Worm (Caenorhabditis elegans) whole organism, L4 larva: ENCODE data around the gene clh-3.

Source experiments
- F10B5.3 ChIP-seq: sonication (generic microtip); optimal IDR thresholded peaks from 2 replicates; lab custom pipeline; 2016; ENCODE audit warnings: mild to moderate bottlenecking, missing genetic modification characterization, missing compliant biosample characterization
- F26F4.8 ChIP-seq: fragments of 200-800 bp; sonication (Bioruptor generic); conservative IDR thresholded peaks from 2 replicates; pipeline ENCODE4 v1.3.6; 2022; ENCODE audit warnings: missing genetic modification characterization, missing compliant biosample characterization
- F44E2.7 ChIP-seq: fragments of 200-800 bp; sonication (Bioruptor generic); IDR thresholded peaks from 2 replicates; pipeline ENCODE4 v2.1.2; 2022; ENCODE audit warnings: missing genetic modification characterization, missing compliant biosample characterization
- R02D3.7 ChIP-seq: fragments of 150-350 bp; sonication (generic microtip); optimal IDR thresholded peaks from 3 replicates; lab custom pipeline; 2014; ENCODE audit warnings: missing biosample characterization, missing genetic modification characterization
- Y48G9A.11 ChIP-seq: fragments of 200-800 bp; sonication (Bioruptor generic); IDR thresholded peaks from 2 replicates; pipeline ENCODE4 v1.3.6; 2022; ENCODE audit warnings: missing genetic modification reagents, missing genetic modification characterization, missing compliant biosample characterization
- Y5F2A.4 ChIP-seq: fragments of 200-800 bp; sonication (Bioruptor generic); optimal IDR thresholded peaks from 2 replicates; lab custom pipeline; 2018; ENCODE audit warnings: mild to moderate bottlenecking, missing genetic modification characterization, missing compliant biosample characterization
- ZK546.5 ChIP-seq, 2 experiments: sonication (generic microtip); optimal IDR thresholded peaks; 2 replicates each; lab custom pipeline; 2017; ENCODE audit warnings: missing biosample characterization in 2 of 2, missing genetic modification characterization in 2 of 2
- ama-1 ChIP-seq: fragments of 150-350 bp; optimal IDR thresholded peaks from 2 replicates; lab custom pipeline; 2014; ENCODE audit warnings: inconsistent platforms, mixed read lengths
- attf-4 ChIP-seq: sonication (generic microtip); optimal IDR thresholded peaks from 3 replicates; lab custom pipeline; 2017; ENCODE audit warnings: missing biosample characterization, missing genetic modification characterization
- ceh-20 ChIP-seq: fragments of 200-800 bp; sonication (Bioruptor generic); IDR thresholded peaks from 2 replicates; pipeline ENCODE4 v1.3.6; 2022; ENCODE audit warnings: missing genetic modification reagents, missing genetic modification characterization, missing compliant biosample characterization
- ceh-32 ChIP-seq: sonication (generic microtip); optimal IDR thresholded peaks from 2 replicates; lab custom pipeline; 2016; ENCODE audit warnings: mild to moderate bottlenecking, missing genetic modification characterization, missing compliant biosample characterization; ENCODE audit not compliant: poor library complexity
- ces-1 ChIP-seq: fragments of 150-350 bp; sonication (generic microtip); optimal IDR thresholded peaks from 4 replicates; lab custom pipeline; 2014; ENCODE audit warnings: missing biosample characterization, missing genetic modification reagents, missing genetic modification characterization
- daf-12 ChIP-seq: fragments of 150-350 bp; optimal IDR thresholded peaks from 2 replicates; lab custom pipeline; 2014; ENCODE audit warnings: missing biosample characterization, missing genetic modification reagents, missing genetic modification characterization
- daf-16 ChIP-seq, 3 experiments: sonication (generic microtip); optimal IDR thresholded peaks; 2 replicates each; lab custom pipeline; 2016 to 2017; ENCODE audit warnings: missing genetic modification characterization in 3 of 3, missing genetic modification reagents in 3 of 3, mild to moderate bottlenecking in 2 of 3, missing compliant biosample characterization in 2 of 3, missing biosample characterization in 1 of 3, moderate library complexity in 1 of 3
- daf-19 ChIP-seq: fragments of 200-800 bp; sonication (Bioruptor generic); conservative IDR thresholded peaks from 2 replicates; pipeline ENCODE4 v1.3.6; 2022; ENCODE audit warnings: missing genetic modification characterization, missing compliant biosample characterization
- dmd-6 ChIP-seq: fragments of 200-800 bp; sonication (Bioruptor generic); IDR thresholded peaks from 2 replicates; pipeline ENCODE4 v1.3.6; 2022; ENCODE audit warnings: missing genetic modification reagents, missing genetic modification characterization, missing compliant biosample characterization
- dpl-1 ChIP-seq: fragments of 150-350 bp; optimal IDR thresholded peaks from 2 replicates; lab custom pipeline; 2014; ENCODE audit warnings: missing biosample characterization, missing genetic modification reagents, missing genetic modification characterization
- duxl-1 ChIP-seq: sonication (generic microtip); optimal IDR thresholded peaks from 2 replicates; lab custom pipeline; 2016; ENCODE audit warnings: mild to moderate bottlenecking, missing genetic modification characterization, moderate library complexity, missing compliant biosample characterization; ENCODE audit not compliant: poor library complexity
- dve-1 ChIP-seq: sonication (generic microtip); optimal IDR thresholded peaks from 2 replicates; lab custom pipeline; 2017; ENCODE audit warnings: antibody characterized with exemption, mild to moderate bottlenecking, missing genetic modification characterization, missing compliant biosample characterization; ENCODE audit not compliant: insufficient read depth
- fos-1 ChIP-seq: fragments of 150-350 bp; optimal IDR thresholded peaks from 2 replicates; lab custom pipeline; 2014; ENCODE audit warnings: missing biosample characterization, missing genetic modification characterization
- hlh-11 ChIP-seq: fragments of 200-800 bp; sonication (Bioruptor generic); optimal IDR thresholded peaks from 2 replicates; lab custom pipeline; 2018; ENCODE audit warnings: mild to moderate bottlenecking, missing genetic modification characterization, missing compliant biosample characterization
- hlh-30 ChIP-seq: sonication (generic microtip); optimal IDR thresholded peaks from 2 replicates; lab custom pipeline; 2017; ENCODE audit warnings: antibody characterized with exemption, mild to moderate bottlenecking, missing genetic modification characterization, missing compliant biosample characterization; ENCODE audit not compliant: insufficient read depth
- hmg-1.1 ChIP-seq: fragments of 200-800 bp; sonication (Bioruptor generic); IDR thresholded peaks from 2 replicates; pipeline ENCODE4 v1.3.6; 2022; ENCODE audit warnings: missing genetic modification reagents, missing genetic modification characterization, missing compliant biosample characterization
- lin-1 ChIP-seq: fragments of 200-800 bp; sonication (Bioruptor generic); IDR thresholded peaks from 2 replicates; pipeline ENCODE4 v1.3.6; 2022; ENCODE audit warnings: missing genetic modification reagents, missing genetic modification characterization, missing compliant biosample characterization
- lin-15B ChIP-seq: fragments of 150-350 bp; sonication (generic microtip); optimal IDR thresholded peaks from 3 replicates; lab custom pipeline; 2014; ENCODE audit warnings: missing biosample characterization, missing genetic modification characterization
- lin-39 ChIP-seq: fragments of 150-350 bp; optimal IDR thresholded peaks from 2 replicates; lab custom pipeline; 2014; ENCODE audit warnings: missing biosample characterization, missing genetic modification reagents, missing genetic modification characterization
- lir-3 ChIP-seq: sonication (generic microtip); optimal IDR thresholded peaks from 2 replicates; lab custom pipeline; 2016; ENCODE audit warnings: mild to moderate bottlenecking, missing genetic modification characterization, missing compliant biosample characterization
- madf-5 ChIP-seq, 2 experiments: fragments of 200-800 bp; sonication (Bioruptor generic); IDR thresholded peaks; 2 replicates each; pipeline ENCODE4 v1.3.6; 2022; ENCODE audit warnings: missing compliant biosample characterization in 2 of 2, missing genetic modification characterization in 2 of 2
- madf-9 ChIP-seq: fragments of 200-800 bp; sonication (Bioruptor generic); conservative IDR thresholded peaks from 2 replicates; pipeline ENCODE4 v1.3.6; 2022; ENCODE audit warnings: missing genetic modification reagents, missing genetic modification characterization, missing compliant biosample characterization
- mdt-29 ChIP-seq: fragments of 200-800 bp; sonication (Bioruptor generic); IDR thresholded peaks from 2 replicates; pipeline ENCODE4 v1.3.6; 2022; ENCODE audit warnings: missing genetic modification reagents, missing genetic modification characterization, missing compliant biosample characterization
- mep-1 ChIP-seq: fragments of 150-350 bp; sonication (generic microtip); optimal IDR thresholded peaks from 3 replicates; lab custom pipeline; 2014; ENCODE audit warnings: missing biosample characterization, missing genetic modification characterization
- mes-2 ChIP-seq: sonication (generic microtip); optimal IDR thresholded peaks from 2 replicates; lab custom pipeline; 2016; ENCODE audit warnings: missing genotype, mild to moderate bottlenecking, missing genetic modification characterization, missing compliant biosample characterization; ENCODE audit not compliant: poor library complexity, severe bottlenecking
- mxl-3 ChIP-seq: fragments of 200-800 bp; sonication (Bioruptor generic); optimal IDR thresholded peaks from 2 replicates; lab custom pipeline; 2018; ENCODE audit warnings: mild to moderate bottlenecking, missing genetic modification characterization, missing compliant biosample characterization
- nhr-28 ChIP-seq: fragments of 150-350 bp; optimal IDR thresholded peaks from 2 replicates; lab custom pipeline; 2014; ENCODE audit warnings: missing biosample characterization, missing genetic modification characterization
- nhr-42 ChIP-seq: fragments of 200-800 bp; sonication (Bioruptor generic); IDR thresholded peaks from 2 replicates; pipeline ENCODE4 v1.3.6; 2022; ENCODE audit warnings: missing genetic modification characterization, missing compliant biosample characterization
- nhr-48 ChIP-seq: sonication (generic microtip); optimal IDR thresholded peaks from 2 replicates; lab custom pipeline; 2016; ENCODE audit warnings: mild to moderate bottlenecking, missing genetic modification characterization, missing compliant biosample characterization
- nhr-6 ChIP-seq: fragments of 150-350 bp; optimal IDR thresholded peaks from 2 replicates; lab custom pipeline; 2014; ENCODE audit warnings: missing biosample characterization, missing genetic modification characterization
- nhr-76 ChIP-seq: fragments of 150-350 bp; optimal IDR thresholded peaks from 2 replicates; lab custom pipeline; 2014; ENCODE audit warnings: missing biosample characterization, missing genetic modification characterization
- php-3 ChIP-seq: fragments of 200-800 bp; sonication (Bioruptor generic); IDR thresholded peaks from 2 replicates; pipeline ENCODE4 v1.3.6; 2022; ENCODE audit warnings: missing genetic modification reagents, missing genetic modification characterization, missing compliant biosample characterization
- rbr-2 ChIP-seq: sonication (generic microtip); optimal IDR thresholded peaks from 2 replicates; lab custom pipeline; 2016; ENCODE audit warnings: missing genotype, missing genetic modification characterization, missing compliant biosample characterization
- sdz-12 ChIP-seq: fragments of 200-800 bp; sonication (Bioruptor generic); optimal IDR thresholded peaks from 2 replicates; lab custom pipeline; 2018; ENCODE audit warnings: mild to moderate bottlenecking, missing genetic modification characterization, missing compliant biosample characterization
- skn-1 ChIP-seq: fragments of 150-350 bp; optimal IDR thresholded peaks from 2 replicates; lab custom pipeline; 2014; ENCODE audit warnings: missing biosample characterization, missing genetic modification characterization
- spr-3 ChIP-seq: fragments of 200-800 bp; sonication (Bioruptor generic); optimal IDR thresholded peaks from 2 replicates; lab custom pipeline; 2018; ENCODE audit warnings: mild to moderate bottlenecking, missing genetic modification characterization, missing compliant biosample characterization
- tag-97 ChIP-seq: fragments of 200-800 bp; sonication (Bioruptor generic); IDR thresholded peaks from 2 replicates; pipeline ENCODE4 v1.3.6; 2022; ENCODE audit warnings: missing genetic modification characterization, missing compliant biosample characterization
- tra-1 ChIP-seq: fragments of 200-800 bp; sonication (Bioruptor generic); IDR thresholded peaks from 2 replicates; pipeline ENCODE4 v1.3.6; 2022; ENCODE audit warnings: missing genetic modification reagents, missing genetic modification characterization, missing compliant biosample characterization
- unc-130 ChIP-seq: sonication (generic microtip); optimal IDR thresholded peaks from 2 replicates; lab custom pipeline; 2016; ENCODE audit warnings: missing genetic modification reagents, missing genetic modification characterization, missing compliant biosample characterization
- unc-39 ChIP-seq: sonication (generic microtip); optimal IDR thresholded peaks from 2 replicates; lab custom pipeline; 2017; ENCODE audit warnings: missing biosample characterization, missing genetic modification characterization
- zfp-3 ChIP-seq: fragments of 200-800 bp; sonication (Bioruptor generic); conservative IDR thresholded peaks from 2 replicates; pipeline ENCODE4 v1.3.6; 2022; ENCODE audit warnings: missing genetic modification reagents, missing genetic modification characterization, missing compliant biosample characterization
- zip-2 ChIP-seq: fragments of 150-350 bp; optimal IDR thresholded peaks from 2 replicates; lab custom pipeline; 2014; ENCODE audit warnings: missing biosample characterization, missing genetic modification characterization

The clh-3 gene

ce11 chrII:7183493-7184272 is 42.0 kb downstream of the clh-3 start, which contains the start of gene pdl-1 (continued):
- TF ChIP-seq nhr-48, result peak; percentile 76
- peak; percentile 73 for TF ChIP-seq zip-2 (tag; lab: Kevin White, UChicago)
- no peak for TF ChIP-seq R02D3.7 (tag; lab: Kevin White, UChicago)
- peak; percentile 79 for TF ChIP-seq Y48G9A.11 (GFP tag; lab: Robert Waterston, UW)
- no peak for TF ChIP-seq unc-39
- TF ChIP-seq lin-15B (tag; lab: Kevin White, UChicago), result no peak
- TF ChIP-seq php-3 (GFP tag; lab: Robert Waterston, UW), result peak; percentile 80
- TF ChIP-seq tag-97 (GFP tag; lab: Robert Waterston, UW), result no peak
- TF ChIP-seq lin-39 (tag; lab: Kevin White, UChicago), result no peak
- no peak for TF ChIP-seq ces-1 (GFP tag; lab: Kevin White, UChicago)
- peak; percentile 51 for TF ChIP-seq ceh-32 (tag; lab: Kevin White, UChicago)
- peak; percentile 63; the same call in 1 of the 2 replicates for TF ChIP-seq zfp-3 (GFP tag; lab: Robert Waterston, UW)
- TF ChIP-seq ZK546.5 (tag; optimal IDR thresholded peaks at IDR 0.05; lab: Kevin White, UChicago), result no peak
- TF ChIP-seq duxl-1 (tag; lab: Kevin White, UChicago), result peak; percentile 83
- peak; percentile 70 to 93 for TF ChIP-seq daf-16 (GFP tag; optimal IDR thresholded peaks at IDR 0.05; lab: Kevin White, UChicago)
- peak; percentile 81 for TF ChIP-seq daf-16 (tag; optimal IDR thresholded peaks at IDR 0.05; lab: Kevin White, UChicago)
- TF ChIP-seq ceh-20 (GFP tag; lab: Robert Waterston, UW), result peak; percentile 74; the same call in 1 of the 2 replicates
- no peak for TF ChIP-seq nhr-76 (tag; lab: Kevin White, UChicago)
- TF ChIP-seq hlh-11 (tag; lab: Kevin White, UChicago), result peak; percentile 60
- TF ChIP-seq dpl-1 (GFP tag; lab: Kevin White, UChicago), result peak; percentile 40
- peak; percentile 69; the same call in 1 of the 2 replicates for TF ChIP-seq nhr-42
- peak; percentile 85 for TF ChIP-seq mdt-29 (GFP tag; lab: Robert Waterston, UW)
- no peak for TF ChIP-seq skn-1 (tag; lab: Kevin White, UChicago)
- peak; percentile 84 for TF ChIP-seq rbr-2 (tag; lab: Kevin White, UChicago)
- peak; percentile 69 for TF ChIP-seq F10B5.3 (tag; lab: Kevin White, UChicago)
- TF ChIP-seq madf-9 (GFP tag; lab: Robert Waterston, UW), result peak; percentile 76
- peak; percentile 96 for TF ChIP-seq daf-19 (GFP tag; lab: Robert Waterston, UW)
- TF ChIP-seq daf-12 (tag; lab: Kevin White, UChicago), result no peak
- TF ChIP-seq Y5F2A.4 (GFP tag; lab: Kevin White, UChicago), result peak; percentile 94
- peak; percentile 94 for TF ChIP-seq F26F4.8 (GFP tag; lab: Robert Waterston, UW)
- peak; percentile 53 for TF ChIP-seq mxl-3 (GFP tag; lab: Kevin White, UChicago)
- peak; percentile 73 for TF ChIP-seq dmd-6 (GFP tag; lab: Robert Waterston, UW)
- peak; percentile 80 for TF ChIP-seq mep-1 (tag; lab: Kevin White, UChicago)
- peak; percentile 77 for TF ChIP-seq spr-3 (GFP tag; lab: Kevin White, UChicago)
- TF ChIP-seq fos-1, result no peak
- TF ChIP-seq tra-1 (GFP tag; lab: Robert Waterston, UW), result peak; percentile 82
- TF ChIP-seq mes-2, result peak; percentile 86
- peak; percentile 95 for TF ChIP-seq hmg-1.1 (GFP tag; lab: Robert Waterston, UW)
- TF ChIP-seq dve-1 (tag; lab: Kevin White, UChicago), result peak; percentile 61
- peak; percentile 94 for TF ChIP-seq lin-1 (GFP tag; lab: Robert Waterston, UW)
- peak; percentile 28 for TF ChIP-seq attf-4 (tag; lab: Kevin White, UChicago)
- peak; percentile 58 for TF ChIP-seq hlh-30 (tag; lab: Kevin White, UChicago)
- TF ChIP-seq F44E2.7 (GFP tag; lab: Robert Waterston, UW), result peak; percentile 94
- TF ChIP-seq madf-5 (GFP tag; IDR thresholded peaks at IDR 0.05; lab: Robert Waterston, UW), result peak; percentile 74 to 96; a peak in 3 of 4 replicates
- TF ChIP-seq nhr-28 (tag; lab: Kevin White, UChicago), result peak; percentile 18
- TF ChIP-seq nhr-6, result peak; percentile 46
- peak; percentile 94 for TF ChIP-seq lir-3
- TF ChIP-seq sdz-12 (GFP tag; lab: Kevin White, UChicago), result peak; percentile 88
- TF ChIP-seq ama-1 (lab: Kevin White, UChicago), result no peak
- TF ChIP-seq unc-130, result peak; percentile 57
